Worm (Caenorhabditis elegans) whole organism, L4 larva: ENCODE measurements around the gene R04B5.5.

ENCODE experiments used
- F26F4.8 ChIP-seq: fragments of 200-800 bp; sonication (Bioruptor generic); conservative IDR thresholded peaks from 2 replicates; pipeline ENCODE4 v1.3.6; 2022; ENCODE audit warnings: missing genetic modification characterization, missing compliant biosample characterization
- F37D6.2 ChIP-seq: sonication (generic microtip); optimal IDR thresholded peaks from 2 replicates; lab custom pipeline; 2016; ENCODE audit warnings: mild to moderate bottlenecking, missing genetic modification characterization, missing compliant biosample characterization
- T20F7.1 ChIP-seq: fragments of 200-800 bp; sonication (Bioruptor generic); optimal IDR thresholded peaks from 2 replicates; lab custom pipeline; 2018; ENCODE audit warnings: mild to moderate bottlenecking, missing genetic modification characterization, missing compliant biosample characterization
- T26A8.4 ChIP-seq: fragments of 200-800 bp; sonication (Bioruptor generic); IDR thresholded peaks from 2 replicates; pipeline ENCODE4 v1.3.6; 2022; ENCODE audit warnings: missing genetic modification characterization, missing compliant biosample characterization
- Y48G9A.11 ChIP-seq: fragments of 200-800 bp; sonication (Bioruptor generic); IDR thresholded peaks from 2 replicates; pipeline ENCODE4 v1.3.6; 2022; ENCODE audit warnings: missing genetic modification reagents, missing genetic modification characterization, missing compliant biosample characterization
- aha-1 ChIP-seq: fragments of 150-350 bp; peaks from one replicate; lab custom pipeline; 2014; ENCODE audit warnings: missing biosample characterization, missing genetic modification characterization
- ceh-28 ChIP-seq: fragments of 150-350 bp; optimal IDR thresholded peaks from 2 replicates; lab custom pipeline; 2014; ENCODE audit warnings: missing biosample characterization, missing genetic modification reagents, missing genetic modification characterization
- daf-16 ChIP-seq, 3 experiments: sonication (generic microtip); optimal IDR thresholded peaks; 2 replicates each; lab custom pipeline; 2016 to 2017; ENCODE audit warnings: missing genetic modification characterization in 3 of 3, missing genetic modification reagents in 3 of 3, mild to moderate bottlenecking in 2 of 3, missing compliant biosample characterization in 2 of 3, missing biosample characterization in 1 of 3, moderate library complexity in 1 of 3
- daf-19 ChIP-seq: fragments of 200-800 bp; sonication (Bioruptor generic); conservative IDR thresholded peaks from 2 replicates; pipeline ENCODE4 v1.3.6; 2022; ENCODE audit warnings: missing genetic modification characterization, missing compliant biosample characterization
- dmd-6 ChIP-seq: fragments of 200-800 bp; sonication (Bioruptor generic); IDR thresholded peaks from 2 replicates; pipeline ENCODE4 v1.3.6; 2022; ENCODE audit warnings: missing genetic modification reagents, missing genetic modification characterization, missing compliant biosample characterization
- dmd-8 ChIP-seq: fragments of 200-800 bp; sonication (Bioruptor generic); IDR thresholded peaks from 2 replicates; pipeline ENCODE4 v1.3.6; 2022; ENCODE audit warnings: missing genetic modification characterization, missing compliant biosample characterization
- dve-1 ChIP-seq: sonication (generic microtip); optimal IDR thresholded peaks from 2 replicates; lab custom pipeline; 2017; ENCODE audit warnings: antibody characterized with exemption, mild to moderate bottlenecking, missing genetic modification characterization, missing compliant biosample characterization; ENCODE audit not compliant: insufficient read depth
- egl-27 ChIP-seq: sonication (generic microtip); optimal IDR thresholded peaks from 3 replicates; lab custom pipeline; 2017; ENCODE audit warnings: missing biosample characterization, missing genetic modification reagents, missing genetic modification characterization
- fkh-10 ChIP-seq: fragments of 150-350 bp; optimal IDR thresholded peaks from 2 replicates; lab custom pipeline; 2014; ENCODE audit warnings: missing biosample characterization, missing genetic modification reagents, missing genetic modification characterization
- hlh-11 ChIP-seq: fragments of 200-800 bp; sonication (Bioruptor generic); optimal IDR thresholded peaks from 2 replicates; lab custom pipeline; 2018; ENCODE audit warnings: mild to moderate bottlenecking, missing genetic modification characterization, missing compliant biosample characterization
- lin-1 ChIP-seq: fragments of 200-800 bp; sonication (Bioruptor generic); IDR thresholded peaks from 2 replicates; pipeline ENCODE4 v1.3.6; 2022; ENCODE audit warnings: missing genetic modification reagents, missing genetic modification characterization, missing compliant biosample characterization
- lin-13 ChIP-seq: fragments of 150-350 bp; optimal IDR thresholded peaks from 2 replicates; lab custom pipeline; 2014; ENCODE audit warnings: missing biosample characterization, missing genetic modification reagents, missing genetic modification characterization
- lin-38 ChIP-seq: fragments of 200-800 bp; sonication (Bioruptor generic); IDR thresholded peaks from 2 replicates; pipeline ENCODE4 v1.3.6; 2022; ENCODE audit warnings: missing genetic modification reagents, missing genetic modification characterization, missing compliant biosample characterization
- madf-5 ChIP-seq, 2 experiments: fragments of 200-800 bp; sonication (Bioruptor generic); IDR thresholded peaks; 2 replicates each; pipeline ENCODE4 v1.3.6; 2022; ENCODE audit warnings: missing compliant biosample characterization in 2 of 2, missing genetic modification characterization in 2 of 2
- madf-9 ChIP-seq: fragments of 200-800 bp; sonication (Bioruptor generic); conservative IDR thresholded peaks from 2 replicates; pipeline ENCODE4 v1.3.6; 2022; ENCODE audit warnings: missing genetic modification reagents, missing genetic modification characterization, missing compliant biosample characterization
- mdl-1 ChIP-seq, 2 experiments: fragments of 150-350 bp in 1 of 2; sonication (generic microtip) in 1 of 2; optimal IDR thresholded peaks; 2 replicates each; lab custom pipeline; 2014 to 2017; ENCODE audit warnings: missing biosample characterization in 2 of 2, missing genetic modification characterization in 2 of 2
- mxl-3 ChIP-seq: fragments of 200-800 bp; sonication (Bioruptor generic); optimal IDR thresholded peaks from 2 replicates; lab custom pipeline; 2018; ENCODE audit warnings: mild to moderate bottlenecking, missing genetic modification characterization, missing compliant biosample characterization
- nhr-102 ChIP-seq: sonication (generic microtip); optimal IDR thresholded peaks from 2 replicates; lab custom pipeline; 2016; ENCODE audit warnings: mild to moderate bottlenecking, missing genetic modification characterization, moderate library complexity, missing compliant biosample characterization
- nhr-28 ChIP-seq: fragments of 150-350 bp; optimal IDR thresholded peaks from 2 replicates; lab custom pipeline; 2014; ENCODE audit warnings: missing biosample characterization, missing genetic modification characterization
- nhr-76 ChIP-seq: fragments of 150-350 bp; optimal IDR thresholded peaks from 2 replicates; lab custom pipeline; 2014; ENCODE audit warnings: missing biosample characterization, missing genetic modification characterization
- nhr-77 ChIP-seq: fragments of 150-350 bp; optimal IDR thresholded peaks from 2 replicates; lab custom pipeline; 2014; ENCODE audit warnings: missing biosample characterization, missing genetic modification characterization
- php-3 ChIP-seq: fragments of 200-800 bp; sonication (Bioruptor generic); IDR thresholded peaks from 2 replicates; pipeline ENCODE4 v1.3.6; 2022; ENCODE audit warnings: missing genetic modification reagents, missing genetic modification characterization, missing compliant biosample characterization
- pqm-1 ChIP-seq: sonication (generic microtip); optimal IDR thresholded peaks from 2 replicates; lab custom pipeline; 2017; ENCODE audit warnings: missing biosample characterization, missing genetic modification characterization
- saeg-2 ChIP-seq: fragments of 200-800 bp; sonication (Bioruptor generic); IDR thresholded peaks from 2 replicates; pipeline ENCODE4 v1.3.6; 2022; ENCODE audit warnings: missing genetic modification reagents, missing genetic modification characterization, missing compliant biosample characterization
- set-16 ChIP-seq: fragments of 200-800 bp; sonication (Bioruptor generic); IDR thresholded peaks from 2 replicates; pipeline ENCODE4 v1.3.6; 2022; ENCODE audit warnings: missing genetic modification reagents, missing genetic modification characterization, missing compliant biosample characterization
- skn-1 ChIP-seq: fragments of 150-350 bp; optimal IDR thresholded peaks from 2 replicates; lab custom pipeline; 2014; ENCODE audit warnings: missing biosample characterization, missing genetic modification characterization
- spr-3 ChIP-seq: fragments of 200-800 bp; sonication (Bioruptor generic); optimal IDR thresholded peaks from 2 replicates; lab custom pipeline; 2018; ENCODE audit warnings: mild to moderate bottlenecking, missing genetic modification characterization, missing compliant biosample characterization
- unc-130 ChIP-seq: sonication (generic microtip); optimal IDR thresholded peaks from 2 replicates; lab custom pipeline; 2016; ENCODE audit warnings: missing genetic modification reagents, missing genetic modification characterization, missing compliant biosample characterization
- unc-62 ChIP-seq, 3 experiments: fragments of 150-350 bp in 1 of 3; sonication (generic microtip); optimal IDR thresholded peaks in 2 of 3; peaks in 1 of 3; 1 replicate in 1 of 3; 2 replicates in 2 of 3; lab custom pipeline; 2014 to 2017; ENCODE audit warnings: missing biosample characterization in 3 of 3, missing genetic modification characterization in 3 of 3, missing genetic modification reagents in 3 of 3, missing genotype in 1 of 3
- zfp-2 ChIP-seq: sonication (generic microtip); optimal IDR thresholded peaks from 2 replicates; lab custom pipeline; 2016; ENCODE audit warnings: mild to moderate bottlenecking, missing genetic modification characterization, missing compliant biosample characterization
- zfp-3 ChIP-seq: fragments of 200-800 bp; sonication (Bioruptor generic); conservative IDR thresholded peaks from 2 replicates; pipeline ENCODE4 v1.3.6; 2022; ENCODE audit warnings: missing genetic modification reagents, missing genetic modification characterization, missing compliant biosample characterization
- zip-2 ChIP-seq: fragments of 150-350 bp; optimal IDR thresholded peaks from 2 replicates; lab custom pipeline; 2014; ENCODE audit warnings: missing biosample characterization, missing genetic modification characterization

The R04B5.5 gene

ce11 chrV:10103811-10104210, 16.5 kb downstream of the R04B5.5 start (continued):
- TF ChIP-seq dmd-6 (GFP tag; lab: Robert Waterston, UW) (0 out of 2 replicates have a peak, but pooled peaks have one; percentile 23), zfp-2 (no peak), zfp-3 (GFP tag; lab: Robert Waterston, UW) (no peak), madf-5 (GFP tag; IDR thresholded peaks at IDR 0.05; lab: Robert Waterston, UW) (no peak), fkh-10 (GFP tag; lab: Kevin White, UChicago) (no peak)

- TF ChIP-seq lin-13 (no peak), daf-19 (no peak), F26F4.8 (GFP tag; lab: Robert Waterston, UW) (no peak), dve-1 (tag; lab: Kevin White, UChicago) (peak; percentile 70), nhr-28 (tag; lab: Kevin White, UChicago) (peak; percentile 65), php-3 (GFP tag; lab: Robert Waterston, UW) (peak; percentile 60; the same call in 1 of the 2 replicates), F37D6.2 (tag; lab: Kevin White, UChicago) (no peak), madf-9 (no peak), unc-62 (GFP tag; optimal IDR thresholded peaks at IDR 0.05 in 1 of 2; lab: Kevin White, UChicago) (no peak), unc-62 (tag; optimal IDR thresholded peaks at IDR 0.05; lab: Kevin White, UChicago) (no peak), lin-38 (GFP tag; lab: Robert Waterston, UW) (no peak), aha-1 (tag; lab: Kevin White, UChicago) (no peak), unc-130 (no peak), mxl-3 (GFP tag; lab: Kevin White, UChicago) (no peak), nhr-77 (tag; lab: Kevin White, UChicago) (peak; percentile 61), lin-1 (no peak), hlh-11 (peak; percentile 50), dmd-6 (GFP tag; lab: Robert Waterston, UW) (peak; percentile 78), pqm-1 (tag; lab: Kevin White, UChicago) (peak; percentile 74), mdl-1 (tag; optimal IDR thresholded peaks at IDR 0.05; lab: Kevin White, UChicago) (no peak), ceh-28 (tag; lab: Kevin White, UChicago) (no peak), zip-2 (tag; lab: Kevin White, UChicago) (no peak), nhr-102 (tag; lab: Kevin White, UChicago) (peak; percentile 7), T26A8.4 (no peak), daf-16 (GFP tag; optimal IDR thresholded peaks at IDR 0.05; lab: Kevin White, UChicago) (no peak), daf-16 (tag; optimal IDR thresholded peaks at IDR 0.05; lab: Kevin White, UChicago) (peak; percentile 91)
Measured at ce11 chrV:10104785-10105310, 17.6 kb downstream of the R04B5.5 start, which contains the start of gene ugt-17. Gene ugt-17 (minus strand): TSS chrV:10104964.

- TF ChIP-seq nhr-76 (tag; lab: Kevin White, UChicago), result no peak
- peak; percentile 44 for TF ChIP-seq aha-1 (tag; lab: Kevin White, UChicago)
- TF ChIP-seq skn-1 (tag; lab: Kevin White, UChicago), result no peak
- TF ChIP-seq egl-27 (tag; lab: Kevin White, UChicago), result no peak
- TF ChIP-seq lin-1, result no peak
Measured at ce11 chrV:10105412-10105811, 18.1 kb downstream of the R04B5.5 start, which contains the start of gene C08B6.2. Gene C08B6.2 (plus strand): TSS chrV:10105712.

ce11 chrV:10107309-10107708, 20.0 kb downstream of the R04B5.5 start, which contains the start of gene C08B6.11:
Gene C08B6.11 (plus strand): TSS chrV:10107609.
- TF ChIP-seq saeg-2 (GFP tag; lab: Robert Waterston, UW) (no peak), Y48G9A.11 (GFP tag; lab: Robert Waterston, UW) (no peak), lin-13 (no peak), T20F7.1 (GFP tag; lab: Kevin White, UChicago) (no peak), dmd-8 (GFP tag; lab: Robert Waterston, UW) (no peak), set-16 (GFP tag; lab: Robert Waterston, UW) (no peak), spr-3 (GFP tag; lab: Kevin White, UChicago) (no peak), unc-62 (GFP tag; optimal IDR thresholded peaks at IDR 0.05 in 1 of 2; lab: Kevin White, UChicago) (no peak), unc-62 (tag; optimal IDR thresholded peaks at IDR 0.05; lab: Kevin White, UChicago) (no peak), daf-19 (no peak), lin-38 (GFP tag; lab: Robert Waterston, UW) (no peak)
- TF ChIP-seq, all 104 proteins: peak for 0
